Worm (Caenorhabditis elegans) whole organism, young adult: Measurements from ENCODE around the gene F42F12.11.

Source experiments
- attf-5 ChIP-seq: fragments of 200-800 bp; sonication (Bioruptor generic); optimal IDR thresholded peaks from 2 replicates; lab custom pipeline; 2018; ENCODE audit warnings: mild to moderate bottlenecking, missing genetic modification characterization, missing compliant biosample characterization
- attf-6 ChIP-seq: fragments of 200-800 bp; sonication (Bioruptor generic); IDR thresholded peaks from 2 replicates; pipeline ENCODE4 v1.3.6; 2022; ENCODE audit warnings: missing genetic modification reagents, missing genetic modification characterization, missing compliant biosample characterization
- chd-7 ChIP-seq: sonication (generic microtip); optimal IDR thresholded peaks from 2 replicates; lab custom pipeline; 2016; ENCODE audit warnings: mild to moderate bottlenecking, missing genetic modification characterization, moderate library complexity, missing compliant biosample characterization
- lin-35 ChIP-seq, 3 experiments: fragments of 150-350 bp in 2 of 3; sonication (generic microtip) in 1 of 3; optimal IDR thresholded peaks; 2 replicates each; lab custom pipeline; 2014 to 2018; ENCODE audit warnings: missing biosample characterization in 3 of 3, missing genetic modification characterization in 3 of 3, missing genetic modification reagents in 3 of 3
- nhr-120 ChIP-seq: fragments of 200-800 bp; sonication (Bioruptor generic); IDR thresholded peaks from 2 replicates; pipeline ENCODE4 v1.3.6; 2022; ENCODE audit warnings: missing genetic modification characterization, missing compliant biosample characterization
- rec-8 ChIP-seq, 2 experiments: sonication (generic microtip); optimal IDR thresholded peaks; 2 replicates each; lab custom pipeline; 2016; ENCODE audit warnings: mild to moderate bottlenecking in 2 of 2, missing genetic modification characterization in 2 of 2, missing genetic modification reagents in 2 of 2, missing genotype in 2 of 2, missing biosample characterization in 1 of 2, missing compliant biosample characterization in 1 of 2, moderate library complexity in 1 of 2
- unc-62 ChIP-seq: fragments of 150-350 bp; optimal IDR thresholded peaks from 2 replicates; lab custom pipeline; 2014; ENCODE audit warnings: missing biosample characterization, missing genetic modification reagents, missing genetic modification characterization

DNA sequence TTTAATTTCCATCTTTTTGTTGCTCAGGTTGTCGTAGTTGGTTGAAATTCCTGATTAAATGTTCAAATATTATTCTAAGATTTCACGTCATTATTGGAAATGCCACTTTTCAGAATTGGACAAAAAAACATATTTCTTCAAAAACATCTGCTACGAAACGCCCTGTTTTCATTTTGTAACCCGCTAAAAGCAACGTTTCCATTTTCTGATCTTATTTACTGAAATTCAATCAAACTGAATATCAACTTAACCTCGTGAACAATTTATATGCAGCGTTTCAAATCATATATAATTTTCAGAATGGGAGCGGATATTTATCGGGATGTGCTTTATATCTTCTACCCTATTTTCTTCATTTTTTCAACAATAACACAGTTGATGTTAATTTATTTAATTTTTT is 23.4 kb upstream of the F42F12.11 start, which contains the start of gene srd-40:
- TF ChIP-seq nhr-120 (no peak), attf-5 (GFP tag; lab: Kevin White, UChicago) (no peak), chd-7 (no peak), attf-6 (GFP tag; lab: Robert Waterston, UW) (no peak), rec-8 (tag; optimal IDR thresholded peaks at IDR 0.05; lab: Kevin White, UChicago) (no peak), lin-35 (GFP tag; optimal IDR thresholded peaks at IDR 0.05; lab: Kevin White, UChicago) (no peak), unc-62 (GFP tag; lab: Kevin White, UChicago) (no peak)
